Fruit fly (Drosophila melanogaster): ENCODE data around the gene Usp32.

Usp32 gene

DNA sequence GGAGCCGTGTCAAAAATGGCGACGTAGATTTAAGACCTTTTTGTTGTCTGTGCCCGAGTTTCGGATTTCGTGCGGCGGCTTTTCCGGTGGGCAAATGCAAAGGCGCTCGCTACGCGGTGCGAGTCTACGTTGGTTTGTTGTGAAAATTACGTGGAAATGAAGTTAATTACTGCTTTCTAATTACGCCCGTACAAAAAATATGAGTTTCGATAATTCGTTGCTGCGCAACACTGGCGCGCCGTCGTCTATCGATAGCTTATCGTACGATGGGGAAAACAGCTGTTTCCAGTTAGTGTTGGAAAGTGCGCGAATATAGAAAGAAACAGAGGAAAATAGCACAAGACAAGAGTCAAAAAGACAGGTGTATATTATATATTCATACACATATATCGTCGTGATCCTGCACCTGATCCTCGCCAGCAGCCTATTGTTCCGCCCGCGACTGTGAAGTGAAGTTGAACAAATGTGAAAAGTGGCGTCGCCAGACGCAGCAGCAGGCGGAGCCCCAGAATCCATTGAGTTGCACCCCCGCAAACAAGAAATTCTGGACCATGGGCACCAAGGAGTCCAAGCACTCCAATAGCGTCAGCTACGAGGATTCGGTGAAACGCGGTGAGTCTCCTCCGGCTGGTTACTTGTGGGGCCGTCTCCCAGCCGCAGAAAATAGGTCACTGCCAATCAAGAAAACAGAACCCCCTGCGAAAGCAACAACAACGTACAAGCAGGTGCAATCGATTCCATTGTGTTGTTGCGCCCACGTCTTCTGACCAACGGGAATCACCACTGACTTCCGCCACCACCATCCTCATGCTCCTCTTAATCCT lies at the start of gene Usp32, which contains the start of gene Rab8 (continued):
- TF ChIP-seq CG17385 (GFP tag; optimal IDR thresholded peaks at IDR 0.05) (peak; percentile 66), esg (GFP tag; conservative IDR thresholded peaks at IDR 0.05) (no peak), Meics (GFP tag; optimal IDR thresholded peaks at IDR 0.05) (peak; percentile 61), Fer2 (tag; optimal IDR thresholded peaks at IDR 0.05) (no peak), CG11398 (GFP tag; optimal IDR thresholded peaks at IDR 0.05) (peak; percentile 37), odd (GFP tag; optimal IDR thresholded peaks at IDR 0.05) (peak; percentile 13), CG13296 (GFP tag; optimal IDR thresholded peaks at IDR 0.05) (peak; percentile 64), Kr (GFP tag; optimal IDR thresholded peaks at IDR 0.05) (no peak), CG1024 (GFP tag; IDR thresholded peaks at IDR 0.05) (no peak), abd-A (tag; optimal IDR thresholded peaks at IDR 0.05) (no peak), dan (GFP tag; IDR thresholded peaks at IDR 0.05) (no peak), Spps (tag; optimal IDR thresholded peaks at IDR 0.05) (no peak), CG14441 (GFP tag; IDR thresholded peaks at IDR 0.05) (0 out of 2 replicates have a peak, but pooled peaks have one; percentile 24), Usf (GFP tag; optimal IDR thresholded peaks at IDR 0.05) (no peak), CG14710 (tag; optimal IDR thresholded peaks at IDR 0.05) (peak; percentile 65), amos (GFP tag; IDR thresholded peaks at IDR 0.05; ENCODE audit: partially characterized antibody) (peak; percentile 92), CG10366 (GFP tag; IDR thresholded peaks at IDR 0.05) (peak; percentile 14; the same call in 1 of the 2 replicates), CG16779 (GFP tag; IDR thresholded peaks at IDR 0.05) (no peak), CG9215 (GFP tag; IDR thresholded peaks at IDR 0.05) (no peak), CG4404 (GFP tag; IDR thresholded peaks at IDR 0.05) (no peak), schlank (tag; optimal IDR thresholded peaks at IDR 0.05) (peak; percentile 15), CG11504 (tag; optimal IDR thresholded peaks at IDR 0.05) (no peak), CG18262 (tag; optimal IDR thresholded peaks at IDR 0.05) (peak; percentile 42), ci (GFP tag; IDR thresholded peaks at IDR 0.05) (peak; percentile 74; the same call in 2 of the 3 replicates), HmgD (GFP tag; optimal IDR thresholded peaks at IDR 0.05) (peak; percentile 73), CG18619 (GFP tag; optimal IDR thresholded peaks at IDR 0.05) (peak; percentile 58), Dp (GFP tag; optimal IDR thresholded peaks at IDR 0.05) (peak; percentile 43), Nf-YB (GFP tag; optimal IDR thresholded peaks at IDR 0.05) (peak; percentile 34), CG15073 (GFP tag; optimal IDR thresholded peaks at IDR 0.05) (no peak), slou (GFP tag; optimal IDR thresholded peaks at IDR 0.05) (no peak), sima (GFP tag; optimal IDR thresholded peaks at IDR 0.05) (no peak), Sox100B (GFP tag; optimal IDR thresholded peaks at IDR 0.05) (no peak), CG4360 (GFP tag; IDR thresholded peaks at IDR 0.05) (peak; percentile 57; the same call in 1 of the 2 replicates), Dip3 (GFP tag; optimal IDR thresholded peaks at IDR 0.05) (peak; percentile 68), CG11695 (GFP tag; IDR thresholded peaks at IDR 0.05) (no peak), Oaz (GFP tag; IDR thresholded peaks at IDR 0.05) (no peak), CG3163 (GFP tag; optimal IDR thresholded peaks at IDR 0.05) (peak; percentile 57), Trl (optimal IDR thresholded peaks at IDR 0.05) (peak in 1 of 2 experiments; percentile 24), Trl (GFP tag; optimal IDR thresholded peaks at IDR 0.05) (peak; percentile 72), lilli (GFP tag; optimal IDR thresholded peaks at IDR 0.05) (peak; percentile 81), ems (GFP tag; optimal IDR thresholded peaks at IDR 0.05) (peak; percentile 72), exex (tag; optimal IDR thresholded peaks at IDR 0.05) (peak; percentile 81), sob (GFP tag; IDR thresholded peaks at IDR 0.05) (peak; percentile 87), grn (GFP tag; optimal IDR thresholded peaks at IDR 0.05) (peak; percentile 37), NC2β (GFP tag; optimal IDR thresholded peaks at IDR 0.05) (peak; percentile 32), hbn (GFP tag; IDR thresholded peaks at IDR 0.05; ENCODE audit: partially characterized antibody) (peak; percentile 71), Ptx1 (GFP tag; IDR thresholded peaks at IDR 0.05) (no peak; the same call in 1 of the 2 replicates), CG18599 (GFP tag; optimal IDR thresholded peaks at IDR 0.05) (peak; percentile 86), sisA (GFP tag; IDR thresholded peaks at IDR 0.05) (no peak), pb (GFP tag; optimal IDR thresholded peaks at IDR 0.05) (peak; percentile 69)

Data from whole organism, embryonic.